Worm (Caenorhabditis elegans) whole organism, L1 larva: Measurements from ENCODE around the gene F19G12.1.

Experiments used
- aly-2 ChIP-seq: fragments of 150-350 bp; optimal IDR thresholded peaks from 2 replicates; lab custom pipeline; 2014; ENCODE audit warnings: missing biosample characterization, missing genetic modification characterization
- blmp-1 ChIP-seq: fragments of 150-350 bp; optimal IDR thresholded peaks from 2 replicates; lab custom pipeline; 2014; ENCODE audit warnings: missing biosample characterization, missing genetic modification characterization
- efl-3 ChIP-seq: fragments of 200-800 bp; sonication (Bioruptor generic); optimal IDR thresholded peaks from 2 replicates; lab custom pipeline; 2018; ENCODE audit warnings: mild to moderate bottlenecking, missing genetic modification characterization, missing compliant biosample characterization
- mef-2 ChIP-seq: fragments of 150-350 bp; optimal IDR thresholded peaks from 2 replicates; lab custom pipeline; 2014; ENCODE audit warnings: missing biosample characterization, missing genetic modification characterization
- nhr-11 ChIP-seq: fragments of 150-350 bp; optimal IDR thresholded peaks from 2 replicates; lab custom pipeline; 2014; ENCODE audit warnings: missing biosample characterization, missing genetic modification characterization
- nhr-237 ChIP-seq: fragments of 150-350 bp; optimal IDR thresholded peaks from 2 replicates; lab custom pipeline; 2014; ENCODE audit warnings: missing biosample characterization, missing genetic modification characterization
- nhr-28 ChIP-seq: fragments of 150-350 bp; optimal IDR thresholded peaks from 2 replicates; lab custom pipeline; 2014; ENCODE audit warnings: missing biosample characterization, missing genetic modification characterization
- snpc-4 ChIP-seq: fragments of 150-350 bp; optimal IDR thresholded peaks from 2 replicates; lab custom pipeline; 2014; ENCODE audit warnings: missing biosample characterization, missing genetic modification characterization
- snu-23 ChIP-seq: sonication (generic microtip); optimal IDR thresholded peaks from 2 replicates; lab custom pipeline; 2016; ENCODE audit warnings: missing genetic modification characterization, missing compliant biosample characterization
- unc-62 ChIP-seq: fragments of 150-350 bp; optimal IDR thresholded peaks from 2 replicates; lab custom pipeline; 2014; ENCODE audit warnings: missing biosample characterization, missing genetic modification reagents, missing genetic modification characterization
- xbp-1 ChIP-seq: sonication (generic microtip); optimal IDR thresholded peaks from 2 replicates; lab custom pipeline; 2016; ENCODE audit warnings: missing genetic modification characterization, missing compliant biosample characterization

DNA sequence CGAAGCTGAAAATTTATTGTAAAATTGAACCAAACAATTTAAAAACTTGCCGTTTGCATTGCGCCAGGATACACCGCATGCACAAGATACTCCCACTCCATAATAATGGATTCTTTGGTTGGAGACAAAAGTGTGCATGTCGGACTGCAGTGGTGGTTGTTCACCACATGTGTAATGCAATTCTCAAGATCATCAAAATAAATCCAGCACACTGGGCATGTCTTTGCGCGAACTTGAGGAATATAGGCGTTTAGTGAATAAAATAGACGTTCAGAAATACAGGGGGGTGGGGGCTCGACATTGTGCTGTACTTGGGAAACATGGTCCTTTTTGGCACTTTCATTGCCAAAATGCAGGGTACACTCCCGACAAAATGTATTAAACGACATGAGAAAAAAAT lies 4.4 kb upstream of the F19G12.1 start, which contains the start of gene F19G12.11:
- TF ChIP-seq efl-3 (GFP tag; lab: Kevin White, UChicago) (no peak), nhr-28 (tag; lab: Kevin White, UChicago) (no peak), unc-62 (no peak), aly-2 (no peak), xbp-1 (tag; lab: Kevin White, UChicago) (no peak), nhr-237 (tag; lab: Kevin White, UChicago) (no peak), mef-2 (tag; lab: Kevin White, UChicago) (no peak), nhr-11 (no peak), blmp-1 (tag; lab: Kevin White, UChicago) (no peak), snu-23 (GFP tag; lab: Kevin White, UChicago) (no peak), snpc-4 (tag; lab: Kevin White, UChicago) (no peak)
